Worm (Caenorhabditis elegans) whole organism, L4 larva: Measurements from ENCODE around the gene npp-27.

Experiments used
- D1046.2 ChIP-seq: fragments of 200-800 bp; sonication (Bioruptor generic); IDR thresholded peaks from 2 replicates; pipeline ENCODE4 v1.3.6; 2022; ENCODE audit warnings: missing genetic modification characterization, missing compliant biosample characterization
- R02D3.7 ChIP-seq: fragments of 150-350 bp; sonication (generic microtip); optimal IDR thresholded peaks from 3 replicates; lab custom pipeline; 2014; ENCODE audit warnings: missing biosample characterization, missing genetic modification characterization
- T26A8.4 ChIP-seq: fragments of 200-800 bp; sonication (Bioruptor generic); IDR thresholded peaks from 2 replicates; pipeline ENCODE4 v1.3.6; 2022; ENCODE audit warnings: missing genetic modification characterization, missing compliant biosample characterization
- aha-1 ChIP-seq: fragments of 150-350 bp; peaks from one replicate; lab custom pipeline; 2014; ENCODE audit warnings: missing biosample characterization, missing genetic modification characterization
- ama-1 ChIP-seq: fragments of 150-350 bp; optimal IDR thresholded peaks from 2 replicates; lab custom pipeline; 2014; ENCODE audit warnings: inconsistent platforms, mixed read lengths
- arid-1 ChIP-seq: fragments of 200-800 bp; sonication (Bioruptor generic); conservative IDR thresholded peaks from 2 replicates; pipeline ENCODE4 v1.3.6; 2022; ENCODE audit warnings: missing genetic modification reagents, missing genetic modification characterization, missing compliant biosample characterization
- attf-4 ChIP-seq: sonication (generic microtip); optimal IDR thresholded peaks from 3 replicates; lab custom pipeline; 2017; ENCODE audit warnings: missing biosample characterization, missing genetic modification characterization
- ceh-28 ChIP-seq: fragments of 150-350 bp; optimal IDR thresholded peaks from 2 replicates; lab custom pipeline; 2014; ENCODE audit warnings: missing biosample characterization, missing genetic modification reagents, missing genetic modification characterization
- ceh-44 ChIP-seq: fragments of 200-800 bp; sonication (Bioruptor generic); IDR thresholded peaks from 2 replicates; pipeline ENCODE4 v1.3.6; 2022; ENCODE audit warnings: missing genetic modification reagents, missing genetic modification characterization, missing compliant biosample characterization
- daf-12 ChIP-seq: fragments of 150-350 bp; optimal IDR thresholded peaks from 2 replicates; lab custom pipeline; 2014; ENCODE audit warnings: missing biosample characterization, missing genetic modification reagents, missing genetic modification characterization
- daf-16 ChIP-seq, 3 experiments: sonication (generic microtip); optimal IDR thresholded peaks; 2 replicates each; lab custom pipeline; 2016 to 2017; ENCODE audit warnings: missing genetic modification characterization in 3 of 3, missing genetic modification reagents in 3 of 3, mild to moderate bottlenecking in 2 of 3, missing compliant biosample characterization in 2 of 3, missing biosample characterization in 1 of 3, moderate library complexity in 1 of 3
- daf-19 ChIP-seq: fragments of 200-800 bp; sonication (Bioruptor generic); conservative IDR thresholded peaks from 2 replicates; pipeline ENCODE4 v1.3.6; 2022; ENCODE audit warnings: missing genetic modification characterization, missing compliant biosample characterization
- daf-8 ChIP-seq: fragments of 200-800 bp; sonication (Bioruptor generic); IDR thresholded peaks from 2 replicates; pipeline ENCODE4 v1.3.6; 2022; ENCODE audit warnings: missing genetic modification characterization, missing compliant biosample characterization
- dmd-9 ChIP-seq: fragments of 200-800 bp; sonication (Bioruptor generic); IDR thresholded peaks from 2 replicates; pipeline ENCODE4 v1.3.6; 2022; ENCODE audit warnings: missing genetic modification reagents, missing genetic modification characterization, missing compliant biosample characterization
- dpl-1 ChIP-seq: fragments of 150-350 bp; optimal IDR thresholded peaks from 2 replicates; lab custom pipeline; 2014; ENCODE audit warnings: missing biosample characterization, missing genetic modification reagents, missing genetic modification characterization
- egl-27 ChIP-seq: sonication (generic microtip); optimal IDR thresholded peaks from 3 replicates; lab custom pipeline; 2017; ENCODE audit warnings: missing biosample characterization, missing genetic modification reagents, missing genetic modification characterization
- fkh-10 ChIP-seq: fragments of 150-350 bp; optimal IDR thresholded peaks from 2 replicates; lab custom pipeline; 2014; ENCODE audit warnings: missing biosample characterization, missing genetic modification reagents, missing genetic modification characterization
- hif-1 ChIP-seq, 2 experiments: sonication (generic microtip); optimal IDR thresholded peaks; 2 replicates each; lab custom pipeline; 2016 to 2017; ENCODE audit warnings: missing compliant biosample characterization in 2 of 2, missing genetic modification characterization in 2 of 2, missing genetic modification reagents in 2 of 2, missing genotype in 2 of 2, mild to moderate bottlenecking in 1 of 2
- hlh-11 ChIP-seq: fragments of 200-800 bp; sonication (Bioruptor generic); optimal IDR thresholded peaks from 2 replicates; lab custom pipeline; 2018; ENCODE audit warnings: mild to moderate bottlenecking, missing genetic modification characterization, missing compliant biosample characterization
- hlh-30 ChIP-seq: sonication (generic microtip); optimal IDR thresholded peaks from 2 replicates; lab custom pipeline; 2017; ENCODE audit warnings: antibody characterized with exemption, mild to moderate bottlenecking, missing genetic modification characterization, missing compliant biosample characterization; ENCODE audit not compliant: insufficient read depth
- hmg-1.1 ChIP-seq: fragments of 200-800 bp; sonication (Bioruptor generic); IDR thresholded peaks from 2 replicates; pipeline ENCODE4 v1.3.6; 2022; ENCODE audit warnings: missing genetic modification reagents, missing genetic modification characterization, missing compliant biosample characterization
- jun-1 ChIP-seq: fragments of 150-350 bp; optimal IDR thresholded peaks from 2 replicates; lab custom pipeline; 2014; ENCODE audit warnings: missing biosample characterization, missing genetic modification reagents, missing genetic modification characterization
- lin-1 ChIP-seq: fragments of 200-800 bp; sonication (Bioruptor generic); IDR thresholded peaks from 2 replicates; pipeline ENCODE4 v1.3.6; 2022; ENCODE audit warnings: missing genetic modification reagents, missing genetic modification characterization, missing compliant biosample characterization
- lin-15B ChIP-seq: fragments of 150-350 bp; sonication (generic microtip); optimal IDR thresholded peaks from 3 replicates; lab custom pipeline; 2014; ENCODE audit warnings: missing biosample characterization, missing genetic modification characterization
- madf-9 ChIP-seq: fragments of 200-800 bp; sonication (Bioruptor generic); conservative IDR thresholded peaks from 2 replicates; pipeline ENCODE4 v1.3.6; 2022; ENCODE audit warnings: missing genetic modification reagents, missing genetic modification characterization, missing compliant biosample characterization
- mdl-1 ChIP-seq, 2 experiments: fragments of 150-350 bp in 1 of 2; sonication (generic microtip) in 1 of 2; optimal IDR thresholded peaks; 2 replicates each; lab custom pipeline; 2014 to 2017; ENCODE audit warnings: missing biosample characterization in 2 of 2, missing genetic modification characterization in 2 of 2
- mep-1 ChIP-seq: fragments of 150-350 bp; sonication (generic microtip); optimal IDR thresholded peaks from 3 replicates; lab custom pipeline; 2014; ENCODE audit warnings: missing biosample characterization, missing genetic modification characterization
- mes-2 ChIP-seq: sonication (generic microtip); optimal IDR thresholded peaks from 2 replicates; lab custom pipeline; 2016; ENCODE audit warnings: missing genotype, mild to moderate bottlenecking, missing genetic modification characterization, missing compliant biosample characterization; ENCODE audit not compliant: poor library complexity, severe bottlenecking
- mxl-2 ChIP-seq: fragments of 200-800 bp; sonication (Bioruptor generic); conservative IDR thresholded peaks from 2 replicates; pipeline ENCODE4 v1.3.6; 2022; ENCODE audit warnings: missing genetic modification reagents, missing genetic modification characterization, missing compliant biosample characterization
- mxl-3 ChIP-seq: fragments of 200-800 bp; sonication (Bioruptor generic); optimal IDR thresholded peaks from 2 replicates; lab custom pipeline; 2018; ENCODE audit warnings: mild to moderate bottlenecking, missing genetic modification characterization, missing compliant biosample characterization
- nhr-10 ChIP-seq: fragments of 150-350 bp; optimal IDR thresholded peaks from 2 replicates; lab custom pipeline; 2014; ENCODE audit warnings: missing biosample characterization, missing genetic modification characterization
- nhr-6 ChIP-seq: fragments of 150-350 bp; optimal IDR thresholded peaks from 2 replicates; lab custom pipeline; 2014; ENCODE audit warnings: missing biosample characterization, missing genetic modification characterization
- nhr-77 ChIP-seq: fragments of 150-350 bp; optimal IDR thresholded peaks from 2 replicates; lab custom pipeline; 2014; ENCODE audit warnings: missing biosample characterization, missing genetic modification characterization
- pha-4 ChIP-seq, 2 experiments: fragments of 150-350 bp in 1 of 2; fragments of 200-800 bp in 1 of 2; sonication (Bioruptor generic) in 1 of 2; IDR thresholded peaks in 1 of 2; optimal IDR thresholded peaks in 1 of 2; 2 replicates each; pipeline versions ENCODE4 v1.3.6 to Lab custom; 2014 to 2022; ENCODE audit warnings: missing genetic modification characterization in 2 of 2, missing genetic modification reagents in 2 of 2, missing biosample characterization in 1 of 2, missing compliant biosample characterization in 1 of 2
- pqm-1 ChIP-seq: sonication (generic microtip); optimal IDR thresholded peaks from 2 replicates; lab custom pipeline; 2017; ENCODE audit warnings: missing biosample characterization, missing genetic modification characterization
- rbr-2 ChIP-seq: sonication (generic microtip); optimal IDR thresholded peaks from 2 replicates; lab custom pipeline; 2016; ENCODE audit warnings: missing genotype, missing genetic modification characterization, missing compliant biosample characterization
- set-16 ChIP-seq: fragments of 200-800 bp; sonication (Bioruptor generic); IDR thresholded peaks from 2 replicates; pipeline ENCODE4 v1.3.6; 2022; ENCODE audit warnings: missing genetic modification reagents, missing genetic modification characterization, missing compliant biosample characterization
- snpc-4 ChIP-seq: fragments of 150-350 bp; optimal IDR thresholded peaks from 2 replicates; lab custom pipeline; 2014; ENCODE audit warnings: missing biosample characterization, missing genetic modification characterization
- spr-1 ChIP-seq: sonication (generic microtip); optimal IDR thresholded peaks from 2 replicates; lab custom pipeline; 2016; ENCODE audit warnings: mild to moderate bottlenecking, missing genetic modification characterization, missing compliant biosample characterization
- spr-3 ChIP-seq: fragments of 200-800 bp; sonication (Bioruptor generic); optimal IDR thresholded peaks from 2 replicates; lab custom pipeline; 2018; ENCODE audit warnings: mild to moderate bottlenecking, missing genetic modification characterization, missing compliant biosample characterization
- tag-97 ChIP-seq: fragments of 200-800 bp; sonication (Bioruptor generic); IDR thresholded peaks from 2 replicates; pipeline ENCODE4 v1.3.6; 2022; ENCODE audit warnings: missing genetic modification characterization, missing compliant biosample characterization
- unc-39 ChIP-seq: sonication (generic microtip); optimal IDR thresholded peaks from 2 replicates; lab custom pipeline; 2017; ENCODE audit warnings: missing biosample characterization, missing genetic modification characterization
- unc-62 ChIP-seq, 3 experiments: fragments of 150-350 bp in 1 of 3; sonication (generic microtip); optimal IDR thresholded peaks in 2 of 3; peaks in 1 of 3; 1 replicate in 1 of 3; 2 replicates in 2 of 3; lab custom pipeline; 2014 to 2017; ENCODE audit warnings: missing biosample characterization in 3 of 3, missing genetic modification characterization in 3 of 3, missing genetic modification reagents in 3 of 3, missing genotype in 1 of 3
- zfp-3 ChIP-seq: fragments of 200-800 bp; sonication (Bioruptor generic); conservative IDR thresholded peaks from 2 replicates; pipeline ENCODE4 v1.3.6; 2022; ENCODE audit warnings: missing genetic modification reagents, missing genetic modification characterization, missing compliant biosample characterization
- zip-2 ChIP-seq: fragments of 150-350 bp; optimal IDR thresholded peaks from 2 replicates; lab custom pipeline; 2014; ENCODE audit warnings: missing biosample characterization, missing genetic modification characterization

npp-27 gene

DNA sequence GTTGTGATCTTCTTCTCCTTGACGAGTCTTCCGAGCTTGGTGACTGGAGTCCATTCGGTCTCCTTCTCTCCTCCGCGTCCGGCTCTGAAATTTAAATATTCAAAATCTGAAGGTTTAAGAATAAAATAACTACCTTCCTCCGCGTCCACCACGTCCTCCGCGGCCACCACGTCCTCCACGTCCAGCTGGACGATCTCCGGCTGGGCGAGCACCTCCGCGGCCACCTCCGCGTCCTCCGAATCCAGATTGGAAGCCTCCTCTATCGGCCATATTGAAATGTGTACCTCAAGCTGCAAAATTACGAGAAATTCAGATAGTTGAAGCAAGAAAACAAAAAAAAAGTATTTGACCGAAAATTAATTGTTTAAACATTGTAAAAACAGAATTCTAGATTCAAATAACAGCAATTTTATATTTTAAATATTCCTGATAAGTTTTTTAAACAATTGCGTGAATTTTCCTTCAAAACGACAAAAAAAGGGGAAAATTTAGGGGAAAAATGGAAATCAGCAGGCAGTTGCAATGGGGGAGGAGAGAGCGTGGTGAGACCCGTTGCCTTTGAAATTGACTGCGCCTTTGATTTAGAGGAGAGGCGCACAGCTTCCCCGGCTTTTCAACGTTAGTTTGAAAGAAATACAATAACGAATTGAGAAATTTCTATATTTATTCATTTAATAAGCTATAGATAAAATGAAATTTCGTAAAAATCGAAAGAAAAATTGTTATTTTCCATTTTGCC is 16.2 kb upstream of the npp-27 start, which contains the start of gene rps-2:
Gene rps-2, minus strand, starts transcription at position 290 of the 739 bp plus-strand sequence.
- TF ChIP-seq set-16 (GFP tag; lab: Robert Waterston, UW) (peak; percentile 87; the same call in 1 of the 2 replicates), pha-4 (GFP tag; IDR thresholded peaks at IDR 0.05; lab: Robert Waterston, UW) (0 out of 2 replicates have a peak, but pooled peaks have one; percentile 20), pha-4 (tag; optimal IDR thresholded peaks at IDR 0.05; lab: Kevin White, UChicago) (no peak), dpl-1 (GFP tag; lab: Kevin White, UChicago) (peak; percentile 6), unc-62 (GFP tag; optimal IDR thresholded peaks at IDR 0.05 in 1 of 2; lab: Kevin White, UChicago) (peak in 1 of 2 experiments; percentile 36), unc-62 (tag; optimal IDR thresholded peaks at IDR 0.05; lab: Kevin White, UChicago) (no peak), rbr-2 (peak; percentile 18), fkh-10 (no peak), egl-27 (tag; lab: Kevin White, UChicago) (no peak), hmg-1.1 (GFP tag; lab: Robert Waterston, UW) (0 out of 2 replicates have a peak, but pooled peaks have one; percentile 25)

DNA sequence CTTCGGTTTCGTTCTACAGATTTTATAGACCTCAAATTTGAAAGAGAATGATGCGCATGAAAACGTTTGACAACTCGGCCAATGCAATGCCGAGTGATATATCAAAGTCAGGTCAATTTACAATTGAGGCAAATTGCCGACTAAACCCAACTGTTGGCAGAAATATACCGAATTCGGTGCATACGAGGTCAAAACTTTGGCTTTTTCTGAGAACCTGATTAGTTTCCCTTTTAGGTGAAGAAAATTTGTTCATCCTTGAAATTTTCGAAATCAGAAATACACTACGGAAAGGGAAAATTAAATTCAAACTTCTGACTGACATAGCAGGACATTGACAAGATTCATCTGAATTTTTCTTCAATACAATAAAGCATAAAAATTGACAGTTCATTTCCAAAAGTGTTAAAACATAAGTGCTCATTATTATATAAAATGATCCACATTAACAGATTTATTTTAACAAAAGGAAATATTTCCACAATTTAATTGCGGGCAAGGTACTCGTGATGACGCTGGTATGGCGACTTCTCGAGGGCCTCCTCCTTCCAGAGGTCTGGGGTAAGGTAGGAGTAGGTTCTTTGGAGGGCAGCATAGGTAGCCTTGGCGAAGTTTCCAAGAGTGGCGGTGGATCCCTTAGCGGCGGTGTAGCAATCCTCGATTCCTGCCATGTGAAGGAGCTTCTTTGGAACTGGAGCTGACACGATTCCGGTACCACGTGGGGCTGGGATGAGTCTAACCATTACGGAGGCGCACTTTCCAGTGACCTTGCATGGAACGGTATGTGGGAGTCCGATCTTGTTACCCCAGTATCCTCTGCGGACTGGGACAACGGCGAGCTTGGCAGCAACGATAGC is 15.2 kb upstream of the npp-27 start:
- TF ChIP-seq madf-9 (no peak), spr-1 (tag; lab: Kevin White, UChicago) (no peak), D1046.2 (GFP tag; lab: Robert Waterston, UW) (no peak; the same call in 1 of the 2 replicates), T26A8.4 (GFP tag; lab: Robert Waterston, UW) (no peak), hif-1 (tag; optimal IDR thresholded peaks at IDR 0.05; lab: Kevin White, UChicago) (no peak), arid-1 (GFP tag; lab: Robert Waterston, UW) (peak; percentile 32; the same call in 1 of the 2 replicates), daf-12 (tag; lab: Kevin White, UChicago) (no peak), ama-1 (lab: Kevin White, UChicago) (peak; percentile 75), zip-2 (tag; lab: Kevin White, UChicago) (no peak), attf-4 (tag; lab: Kevin White, UChicago) (no peak), set-16 (GFP tag; lab: Robert Waterston, UW) (peak; percentile 50), jun-1 (no peak), mdl-1 (tag; optimal IDR thresholded peaks at IDR 0.05; lab: Kevin White, UChicago) (no peak), nhr-6 (tag; lab: Kevin White, UChicago) (no peak), mxl-3 (GFP tag; lab: Kevin White, UChicago) (no peak), tag-97 (GFP tag; lab: Robert Waterston, UW) (no peak), hlh-11 (tag; lab: Kevin White, UChicago) (no peak), aha-1 (tag; lab: Kevin White, UChicago) (peak; percentile 80), nhr-77 (tag; lab: Kevin White, UChicago) (no peak), ceh-28 (tag; lab: Kevin White, UChicago) (no peak), lin-1 (GFP tag; lab: Robert Waterston, UW) (no peak), daf-8 (no peak), lin-15B (tag; lab: Kevin White, UChicago) (no peak), spr-3 (GFP tag; lab: Kevin White, UChicago) (no peak), pqm-1 (tag; lab: Kevin White, UChicago) (no peak), mes-2 (tag; lab: Kevin White, UChicago) (peak; percentile 8), ceh-44 (GFP tag; lab: Robert Waterston, UW) (no peak), snpc-4 (tag; lab: Kevin White, UChicago) (no peak), hlh-30 (no peak), mep-1 (tag; lab: Kevin White, UChicago) (no peak), unc-39 (no peak), dmd-9 (no peak), mxl-2 (GFP tag; lab: Robert Waterston, UW) (no peak), egl-27 (tag; lab: Kevin White, UChicago) (no peak), nhr-10 (tag; lab: Kevin White, UChicago) (no peak), R02D3.7 (tag; lab: Kevin White, UChicago) (no peak), daf-16 (GFP tag; optimal IDR thresholded peaks at IDR 0.05; lab: Kevin White, UChicago) (peak in 1 of 2 experiments; percentile 16), daf-16 (tag; optimal IDR thresholded peaks at IDR 0.05; lab: Kevin White, UChicago) (no peak), zfp-3 (GFP tag; lab: Robert Waterston, UW) (peak; percentile 57; the same call in 1 of the 2 replicates), daf-19 (GFP tag; lab: Robert Waterston, UW) (no peak)
